Worm (Caenorhabditis elegans) whole organism, midembryonic: Measurements from ENCODE around the gene erd-2.2.

Experiments used
- T22C8.4 ChIP-seq: fragments of 200-800 bp; sonication (Bioruptor generic); IDR thresholded peaks from 2 replicates; pipeline ENCODE4 v1.3.6; 2022; ENCODE audit warnings: missing genetic modification characterization, missing compliant biosample characterization
- cog-1 ChIP-seq: sonication (generic microtip); optimal IDR thresholded peaks from 2 replicates; lab custom pipeline; 2016; ENCODE audit warnings: missing genetic modification characterization, missing compliant biosample characterization
- flt-1 ChIP-seq: fragments of 200-800 bp; sonication (Bioruptor generic); IDR thresholded peaks from 2 replicates; pipeline ENCODE4 v1.3.6; 2022; ENCODE audit warnings: missing genetic modification characterization, missing compliant biosample characterization
- klf-2 ChIP-seq: fragments of 200-800 bp; sonication (Bioruptor generic); conservative IDR thresholded peaks from 2 replicates; pipeline ENCODE4 v1.3.6; 2022; ENCODE audit warnings: missing genetic modification reagents, missing genetic modification characterization, missing compliant biosample characterization
- med-1 ChIP-seq: sonication (generic microtip); optimal IDR thresholded peaks from 2 replicates; lab custom pipeline; 2017; ENCODE audit warnings: missing genetic modification characterization, mild to moderate bottlenecking, missing compliant biosample characterization, antibody characterized with exemption, missing genetic modification reagents; ENCODE audit not compliant: insufficient read depth
- ref-1 ChIP-seq: fragments of 200-800 bp; sonication (Bioruptor generic); conservative IDR thresholded peaks from 2 replicates; pipeline ENCODE4 v1.3.6; 2022; ENCODE audit warnings: missing genetic modification reagents, missing genetic modification characterization, missing compliant biosample characterization
- tab-1 ChIP-seq: fragments of 200-800 bp; sonication (Bioruptor generic); IDR thresholded peaks from 2 replicates; pipeline ENCODE4 v1.3.6; 2022; ENCODE audit warnings: missing genetic modification characterization, missing compliant biosample characterization
- ztf-23 ChIP-seq: fragments of 200-800 bp; sonication (Bioruptor generic); IDR thresholded peaks from 2 replicates; pipeline ENCODE4 v1.3.6; 2022; ENCODE audit warnings: missing genetic modification reagents, missing genetic modification characterization, missing compliant biosample characterization
- ztf-29 ChIP-seq: fragments of 200-800 bp; sonication (Bioruptor generic); IDR thresholded peaks from 2 replicates; pipeline ENCODE4 v1.3.6; 2022; ENCODE audit warnings: missing genetic modification reagents, missing genetic modification characterization, missing compliant biosample characterization

The erd-2.2 gene

ce11 chrIII:5906749-5907148 is at the start of gene erd-2.2:
Gene erd-2.2 (plus strand): TSS chrIII:5907049.
- TF ChIP-seq cog-1 (tag; lab: Kevin White, UChicago) (no peak), med-1 (no peak), flt-1 (GFP tag; lab: Robert Waterston, UW) (no peak), tab-1 (GFP tag; lab: Robert Waterston, UW) (no peak), ztf-29 (GFP tag; lab: Robert Waterston, UW) (no peak), T22C8.4 (GFP tag; lab: Robert Waterston, UW) (no peak), ref-1 (GFP tag; lab: Robert Waterston, UW) (no peak), klf-2 (GFP tag; lab: Robert Waterston, UW) (no peak), ztf-23 (no peak)

DNA sequence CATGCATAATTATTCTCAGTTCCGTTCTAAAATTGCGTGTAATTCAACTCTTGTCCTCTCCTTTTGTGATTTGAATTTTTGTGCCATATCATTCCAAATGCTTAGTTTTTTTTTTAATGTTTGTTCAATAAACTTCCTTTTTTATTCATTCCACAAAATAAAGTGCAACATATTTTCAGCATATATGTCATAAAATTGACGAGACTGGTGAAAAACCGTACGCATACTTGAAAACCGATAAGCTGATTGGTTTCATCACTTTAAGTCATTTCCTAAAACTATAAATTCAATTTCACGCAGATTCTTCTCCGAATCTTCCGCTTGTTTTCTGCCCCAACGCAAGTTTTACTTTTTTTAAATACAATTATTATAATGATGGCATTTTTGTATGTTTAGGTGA is 47.8 kb upstream of the erd-2.2 start, which contains the start of gene dpf-4:
Gene dpf-4 (plus strand): TSS at position 301 of the 400 bp plus-strand sequence.
- TF ChIP-seq flt-1 (GFP tag; lab: Robert Waterston, UW), result no peak
- no peak for TF ChIP-seq T22C8.4 (GFP tag; lab: Robert Waterston, UW)

ce11 chrIII:5863774-5864173 is 43.1 kb upstream of the erd-2.2 start, which contains the start of gene dnpp-1:
Gene dnpp-1 (minus strand): TSS chrIII:5863803.
- TF ChIP-seq tab-1 (GFP tag; lab: Robert Waterston, UW) (no peak), ref-1 (GFP tag; lab: Robert Waterston, UW) (no peak), cog-1 (tag; lab: Kevin White, UChicago) (no peak), T22C8.4 (GFP tag; lab: Robert Waterston, UW) (no peak), flt-1 (GFP tag; lab: Robert Waterston, UW) (no peak), ztf-23 (no peak), med-1 (no peak), klf-2 (GFP tag; lab: Robert Waterston, UW) (no peak), ztf-29 (GFP tag; lab: Robert Waterston, UW) (no peak)

ce11 chrIII:5864270-5864669 is 42.6 kb upstream of the erd-2.2 start, which contains the start of gene rabn-5:
Gene rabn-5 (plus strand): TSS chrIII:5864553.
- TF ChIP-seq klf-2 (GFP tag; lab: Robert Waterston, UW) (no peak), T22C8.4 (GFP tag; lab: Robert Waterston, UW) (no peak), cog-1 (tag; lab: Kevin White, UChicago) (no peak), med-1 (no peak), flt-1 (GFP tag; lab: Robert Waterston, UW) (no peak), tab-1 (GFP tag; lab: Robert Waterston, UW) (no peak), ztf-29 (GFP tag; lab: Robert Waterston, UW) (no peak), ztf-23 (no peak), ref-1 (GFP tag; lab: Robert Waterston, UW) (no peak)

DNA sequence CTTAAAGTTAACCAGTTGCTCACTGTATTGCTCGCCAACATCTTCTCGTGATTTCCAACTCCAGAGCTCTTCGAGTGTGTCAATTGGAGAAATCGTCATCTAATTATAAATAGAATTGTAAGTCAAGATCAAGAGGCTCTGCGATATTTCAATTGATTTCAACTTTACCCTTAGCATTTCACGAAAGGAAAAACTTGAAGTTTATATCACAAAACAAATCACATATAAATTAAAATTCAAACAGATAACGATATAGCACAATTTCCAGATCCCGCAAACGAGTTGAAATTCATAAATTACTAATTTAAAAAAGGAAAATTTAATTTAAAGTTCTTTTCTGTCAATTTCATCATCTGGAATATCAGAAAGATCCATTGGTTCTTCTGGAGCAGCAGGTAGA is 38.4 kb upstream of the erd-2.2 start, which contains the start of gene eng-1:
Gene eng-1 (minus strand): TSS at position 101 of the 400 bp plus-strand sequence.
- TF ChIP-seq ztf-23, result no peak

- TF ChIP-seq ref-1 (GFP tag; lab: Robert Waterston, UW) (no peak), T22C8.4 (GFP tag; lab: Robert Waterston, UW) (no peak)
Observed at ce11 chrIII:5869429-5869828, 37.4 kb upstream of the erd-2.2 start, which contains the start of gene F01F1.15. Gene F01F1.15 (minus strand): TSS chrIII:5869529.

DNA sequence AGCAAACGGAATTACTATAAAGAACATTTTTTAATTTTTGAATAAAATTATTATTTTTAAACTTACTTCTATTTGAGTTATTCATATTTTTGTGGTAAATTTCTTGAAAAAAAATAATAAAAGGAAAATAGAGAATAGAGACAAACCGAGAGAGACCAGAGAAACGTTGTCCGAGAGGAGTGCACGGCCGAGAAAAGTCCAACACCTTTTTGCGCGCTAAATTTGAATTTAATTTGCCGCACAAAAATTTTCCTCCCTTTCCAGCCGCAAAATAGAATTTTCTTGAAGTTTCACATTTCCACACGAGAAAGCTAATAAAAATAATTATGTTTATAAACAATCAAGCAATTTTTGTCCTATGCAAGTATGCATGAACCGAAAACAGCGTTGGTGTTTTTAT is 35.1 kb upstream of the erd-2.2 start, which contains the start of the genes F01F1.11 and F01F1.3:
Gene F01F1.11 (minus strand): TSS at position 118 of the 400 bp plus-strand sequence.
Gene F01F1.3 (plus strand): TSS at position 179 of the 400 bp plus-strand sequence.
- TF ChIP-seq ztf-29 (GFP tag; lab: Robert Waterston, UW) (no peak), ref-1 (GFP tag; lab: Robert Waterston, UW) (no peak), tab-1 (GFP tag; lab: Robert Waterston, UW) (no peak), flt-1 (GFP tag; lab: Robert Waterston, UW) (no peak), klf-2 (GFP tag; lab: Robert Waterston, UW) (no peak), med-1 (no peak), T22C8.4 (GFP tag; lab: Robert Waterston, UW) (no peak; the same call in 1 of the 2 replicates), cog-1 (tag; lab: Kevin White, UChicago) (peak; percentile 13), ztf-23 (0 out of 2 replicates have a peak, but pooled peaks have one; percentile 43)

- TF ChIP-seq flt-1 (GFP tag; lab: Robert Waterston, UW), result no peak
- no peak for TF ChIP-seq med-1
- no peak for TF ChIP-seq ztf-23
- TF ChIP-seq tab-1 (GFP tag; lab: Robert Waterston, UW), result no peak
- TF ChIP-seq cog-1 (tag; lab: Kevin White, UChicago), result no peak
- TF ChIP-seq ref-1 (GFP tag; lab: Robert Waterston, UW), result no peak
- no peak for TF ChIP-seq ztf-29 (GFP tag; lab: Robert Waterston, UW)
- TF ChIP-seq klf-2 (GFP tag; lab: Robert Waterston, UW), result no peak
- no peak for TF ChIP-seq T22C8.4 (GFP tag; lab: Robert Waterston, UW)
Observed at ce11 chrIII:5872288-5872687, 34.6 kb upstream of the erd-2.2 start.

- TF ChIP-seq med-1 (no peak), ztf-23 (no peak), T22C8.4 (GFP tag; lab: Robert Waterston, UW) (no peak), tab-1 (GFP tag; lab: Robert Waterston, UW) (no peak), ref-1 (GFP tag; lab: Robert Waterston, UW) (no peak), cog-1 (tag; lab: Kevin White, UChicago) (no peak), ztf-29 (GFP tag; lab: Robert Waterston, UW) (no peak), flt-1 (GFP tag; lab: Robert Waterston, UW) (no peak), klf-2 (GFP tag; lab: Robert Waterston, UW) (no peak)
Observed at ce11 chrIII:5874263-5874662, 32.6 kb upstream of the erd-2.2 start.
